Worm (Caenorhabditis elegans) whole organism, early embryonic: ENCODE results near the gene C56G3.2.

Experiments used
- ama-1 ChIP-seq: fragments of 150-350 bp; optimal IDR thresholded peaks from 2 replicates; lab custom pipeline; 2014
- ets-7 ChIP-seq: sonication (generic microtip); optimal IDR thresholded peaks from 2 replicates; lab custom pipeline; 2016; ENCODE audit warnings: missing genotype, missing genetic modification characterization, missing compliant biosample characterization
- flt-1 ChIP-seq: fragments of 200-800 bp; sonication (Bioruptor generic); IDR thresholded peaks from 2 replicates; pipeline ENCODE4 v1.3.6; 2022; ENCODE audit warnings: missing genetic modification characterization, missing compliant biosample characterization
- hmg-4 ChIP-seq: fragments of 200-800 bp; sonication (Bioruptor generic); optimal IDR thresholded peaks from 2 replicates; lab custom pipeline; 2018; ENCODE audit warnings: mild to moderate bottlenecking, missing genetic modification characterization, missing compliant biosample characterization
- scrt-1 ChIP-seq: fragments of 200-800 bp; sonication (Bioruptor generic); IDR thresholded peaks from 2 replicates; pipeline ENCODE4 v1.3.6; 2022; ENCODE audit warnings: missing genetic modification characterization, missing compliant biosample characterization
- sea-1 ChIP-seq: fragments of 200-800 bp; sonication (Bioruptor generic); conservative IDR thresholded peaks from 2 replicates; pipeline ENCODE4 v1.3.6; 2022; ENCODE audit warnings: missing genetic modification characterization, missing compliant biosample characterization

ce11 chrX:7405393-7405792 lies 40.0 kb downstream of the C56G3.2 start, which contains the start of gene C10A4.3:
- TF ChIP-seq sea-1 (GFP tag; lab: Robert Waterston, UW): no peak
- TF ChIP-seq hmg-4 (GFP tag; lab: Kevin White, UChicago): no peak
- no peak for TF ChIP-seq scrt-1
- no peak for TF ChIP-seq flt-1 (GFP tag; lab: Robert Waterston, UW)
- TF ChIP-seq ets-7 (tag; lab: Kevin White, UChicago): no peak
- TF ChIP-seq ama-1: no peak
